Worm (Caenorhabditis elegans): ENCODE measurements around the gene sre-49.

Gene sre-49

ce11 chrII:12324159-12324558 is 5.5 kb downstream of the sre-49 start, which contains the start of gene sre-56:
Gene sre-56, plus strand, starts transcription at chrII:12324459.
- TF ChIP-seq lin-13 (GFP tag; optimal IDR thresholded peaks at IDR 0.05) = no peak
- TF ChIP-seq ZK546.5 (tag; optimal IDR thresholded peaks at IDR 0.05) = no peak
- TF ChIP-seq nhr-25 (tag; optimal IDR thresholded peaks at IDR 0.05) = no peak
- no peak for TF ChIP-seq unc-39 (tag; optimal IDR thresholded peaks at IDR 0.05)
- no peak for TF ChIP-seq nhr-77 (tag; optimal IDR thresholded peaks at IDR 0.05)
- no peak for TF ChIP-seq nhr-237 (tag; optimal IDR thresholded peaks at IDR 0.05)

DNA sequence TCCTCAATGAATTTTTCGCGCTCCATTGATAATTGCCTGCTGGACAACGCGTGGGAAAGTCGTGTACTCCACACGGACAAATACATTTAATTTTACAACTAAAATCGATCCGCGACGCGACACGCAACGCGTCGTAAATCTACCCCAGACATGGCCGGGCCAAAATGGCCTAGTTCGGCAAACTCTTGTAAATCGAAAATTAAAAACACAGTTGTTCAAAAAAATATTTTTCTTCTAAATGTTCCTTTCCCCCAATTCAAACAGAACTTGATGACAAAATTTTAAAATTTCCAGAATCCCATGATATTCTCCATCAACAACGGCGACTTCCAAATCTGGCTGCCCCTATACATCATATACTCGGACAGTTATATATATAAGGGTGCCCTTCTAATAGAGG is 10.4 kb downstream of the sre-49 start, which contains the start of gene sre-55:
Gene sre-55, plus strand, starts transcription at position 301 of the 400 bp plus-strand sequence.
- TF ChIP-seq blmp-1 (tag; optimal IDR thresholded peaks at IDR 0.05; ENCODE audit: insufficient read depth) (no peak), aly-2 (tag; optimal IDR thresholded peaks at IDR 0.05) (no peak), ztf-11 (tag; optimal IDR thresholded peaks at IDR 0.05) (no peak), ztf-4 (tag; optimal IDR thresholded peaks at IDR 0.05) (no peak), F13H6.1 (tag; optimal IDR thresholded peaks at IDR 0.05) (no peak), egl-27 (tag; optimal IDR thresholded peaks at IDR 0.05) (no peak), elt-1 (tag; optimal IDR thresholded peaks at IDR 0.05) (no peak), sma-3 (GFP tag; optimal IDR thresholded peaks at IDR 0.05) (no peak), mbf-1 (tag; optimal IDR thresholded peaks at IDR 0.05) (no peak), C34F6.9 (tag; optimal IDR thresholded peaks at IDR 0.05) (no peak), snpc-4 (tag; optimal IDR thresholded peaks at IDR 0.05) (no peak), R02D3.7 (tag; optimal IDR thresholded peaks at IDR 0.05) (no peak), nhr-21 (tag; optimal IDR thresholded peaks at IDR 0.05) (no peak), gmeb-1 (tag; optimal IDR thresholded peaks at IDR 0.05) (no peak), ztf-1 (GFP tag; conservative IDR thresholded peaks at IDR 0.05) (no peak), nhr-129 (tag; optimal IDR thresholded peaks at IDR 0.05) (no peak), nhr-10 (tag; optimal IDR thresholded peaks at IDR 0.05) (no peak), ama-1 (optimal IDR thresholded peaks at IDR 0.05) (no peak), skn-1 (tag; optimal IDR thresholded peaks at IDR 0.05) (no peak)

ce11 chrII:12332624-12333023 is 14.0 kb downstream of the sre-49 start, which contains the start of gene sre-54:
Gene sre-54, plus strand, starts transcription at chrII:12332924.
- no peak for TF ChIP-seq mbf-1 (tag; optimal IDR thresholded peaks at IDR 0.05)
- TF ChIP-seq ztf-4 (tag; optimal IDR thresholded peaks at IDR 0.05) = no peak
- no peak for TF ChIP-seq mdl-1 (tag; optimal IDR thresholded peaks at IDR 0.05)
- no peak for TF ChIP-seq R02D3.7 (tag; optimal IDR thresholded peaks at IDR 0.05)
- TF ChIP-seq ceh-16 (tag; optimal IDR thresholded peaks at IDR 0.05) = no peak
- TF ChIP-seq unc-39 (tag; optimal IDR thresholded peaks at IDR 0.05) = no peak
- TF ChIP-seq nhr-129 (tag; optimal IDR thresholded peaks at IDR 0.05) = no peak
- TF ChIP-seq lin-11 (tag; optimal IDR thresholded peaks at IDR 0.05) = no peak
- no peak for TF ChIP-seq unc-62 (GFP tag; optimal IDR thresholded peaks at IDR 0.05)
- no peak for TF ChIP-seq unc-55 (GFP tag; optimal IDR thresholded peaks at IDR 0.05)
- no peak for TF ChIP-seq gmeb-1 (tag; optimal IDR thresholded peaks at IDR 0.05)

DNA sequence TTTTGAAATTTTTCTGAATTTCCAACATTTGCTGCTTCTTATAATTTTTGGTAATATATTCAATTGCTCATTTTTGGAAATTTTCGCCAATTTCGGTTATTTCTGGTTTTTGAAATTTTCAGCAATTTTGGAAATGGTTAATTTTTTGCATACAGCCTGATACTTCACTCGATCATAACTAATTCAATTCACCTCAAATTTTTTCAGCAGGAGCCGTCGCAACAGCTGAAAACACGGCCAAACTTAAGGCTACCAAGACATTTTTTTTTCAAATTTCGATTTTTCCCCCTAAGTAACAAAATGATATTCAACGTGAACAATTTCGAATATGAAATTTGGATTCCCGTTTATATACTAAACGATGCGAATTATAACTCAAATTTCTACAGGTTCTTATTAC is 16.8 kb downstream of the sre-49 start, which contains the start of gene sre-52:
Gene sre-52, plus strand, starts transcription at position 301 of the 400 bp plus-strand sequence.
- TF ChIP-seq gmeb-1 (tag; optimal IDR thresholded peaks at IDR 0.05) (no peak), ztf-4 (tag; optimal IDR thresholded peaks at IDR 0.05) (no peak), unc-55 (GFP tag; optimal IDR thresholded peaks at IDR 0.05) (no peak), alr-1 (tag; optimal IDR thresholded peaks at IDR 0.05) (no peak), ceh-16 (tag; optimal IDR thresholded peaks at IDR 0.05) (no peak), nhr-129 (tag; optimal IDR thresholded peaks at IDR 0.05) (no peak), mdl-1 (tag; optimal IDR thresholded peaks at IDR 0.05) (no peak), unc-39 (tag; optimal IDR thresholded peaks at IDR 0.05) (no peak), lin-39 (tag; optimal IDR thresholded peaks at IDR 0.05) (no peak), fos-1 (tag; optimal IDR thresholded peaks at IDR 0.05) (no peak), F13H6.1 (tag; optimal IDR thresholded peaks at IDR 0.05) (no peak), sma-3 (GFP tag; optimal IDR thresholded peaks at IDR 0.05) (no peak), unc-62 (GFP tag; optimal IDR thresholded peaks at IDR 0.05) (no peak), lin-11 (tag; optimal IDR thresholded peaks at IDR 0.05) (no peak), aly-2 (tag; optimal IDR thresholded peaks at IDR 0.05) (no peak), nhr-12 (tag; optimal IDR thresholded peaks at IDR 0.05) (no peak), ZK546.5 (tag; optimal IDR thresholded peaks at IDR 0.05) (no peak), ztf-1 (GFP tag; conservative IDR thresholded peaks at IDR 0.05) (no peak), snpc-4 (tag; optimal IDR thresholded peaks at IDR 0.05) (no peak), R02D3.7 (tag; optimal IDR thresholded peaks at IDR 0.05) (no peak)

- TF ChIP-seq lsy-2 (tag; optimal IDR thresholded peaks at IDR 0.05) (peak; percentile 76 to 95), nhr-25 (tag; optimal IDR thresholded peaks at IDR 0.05) (peak; percentile 80), F13H6.1 (tag; optimal IDR thresholded peaks at IDR 0.05) (peak; percentile 52), sma-3 (GFP tag; optimal IDR thresholded peaks at IDR 0.05) (peak; percentile 58), nhr-129 (tag; optimal IDR thresholded peaks at IDR 0.05) (peak; percentile 69), elt-3 (tag; optimal IDR thresholded peaks at IDR 0.05) (no peak), ama-1 (optimal IDR thresholded peaks at IDR 0.05) (no peak), unc-55 (GFP tag; optimal IDR thresholded peaks at IDR 0.05) (peak; percentile 85), egl-27 (tag; optimal IDR thresholded peaks at IDR 0.05) (peak; percentile 9), lin-13 (GFP tag; optimal IDR thresholded peaks at IDR 0.05) (peak; percentile 69), mab-5 (tag; optimal IDR thresholded peaks at IDR 0.05) (peak; percentile 62), gmeb-1 (tag; optimal IDR thresholded peaks at IDR 0.05) (peak; percentile 69), nhr-237 (tag; optimal IDR thresholded peaks at IDR 0.05) (no peak), sma-9 (GFP tag; optimal IDR thresholded peaks at IDR 0.05) (no peak), sma-9 (tag; optimal IDR thresholded peaks at IDR 0.05) (no peak), fos-1 (tag; optimal IDR thresholded peaks at IDR 0.05) (peak; percentile 71), blmp-1 (tag; optimal IDR thresholded peaks at IDR 0.05; ENCODE audit: insufficient read depth) (peak; percentile 4), nhr-21 (tag; optimal IDR thresholded peaks at IDR 0.05) (peak; percentile 19), snpc-4 (tag; optimal IDR thresholded peaks at IDR 0.05) (peak; percentile 56), nhr-6 (tag; optimal IDR thresholded peaks at IDR 0.05) (no peak), lin-11 (tag; optimal IDR thresholded peaks at IDR 0.05) (peak; percentile 59), crh-2 (tag; optimal IDR thresholded peaks at IDR 0.05) (peak; percentile 65), C34F6.9 (tag; optimal IDR thresholded peaks at IDR 0.05) (peak; percentile 82)
Measured at ce11 chrII:12339152-12339551, 20.5 kb downstream of the sre-49 start.
